Fruit fly (Drosophila melanogaster) whole organism, embryonic: Measurements from ENCODE around the gene dyl.

Experiments
- Bteb2 ChIP-seq: fragments of 200-800 bp; sonication (Bioruptor generic); optimal IDR thresholded peaks from 2 replicates; lab custom pipeline; 2016; ENCODE audit warnings: missing biosample characterization, missing genetic modification characterization
- C15 ChIP-seq: fragments of 200-800 bp; sonication (Bioruptor generic); IDR thresholded peaks from 3 replicates; pipeline ENCODE4 v1.3.6; 2022; ENCODE audit warnings: missing biosample characterization, missing genetic modification characterization
- CG10267 ChIP-seq: fragments of 200-800 bp; sonication (Bioruptor generic); optimal IDR thresholded peaks from 2 replicates; lab custom pipeline; 2018; ENCODE audit warnings: missing biosample characterization, mild to moderate bottlenecking, missing genetic modification characterization, moderate library complexity
- CG10366 ChIP-seq: fragments of 200-800 bp; sonication (Bioruptor generic); IDR thresholded peaks from 2 replicates; pipeline ENCODE4 v1.3.6; 2022; ENCODE audit warnings: missing biosample characterization, missing genetic modification characterization
- CG10543 ChIP-seq: fragments of 200-800 bp; sonication (Bioruptor generic); optimal IDR thresholded peaks from 3 replicates; lab custom pipeline; 2017; ENCODE audit warnings: missing biosample characterization, mild to moderate bottlenecking, missing genetic modification characterization, moderate library complexity
- CG10565 ChIP-seq: fragments of 200-800 bp; sonication (Bioruptor generic); optimal IDR thresholded peaks from 3 replicates; lab custom pipeline; 2016; ENCODE audit warnings: missing biosample characterization, mild to moderate bottlenecking, missing genetic modification characterization
- CG12769 ChIP-seq: fragments of 200-800 bp; sonication (Bioruptor generic); optimal IDR thresholded peaks from 2 replicates; lab custom pipeline; 2019; ENCODE audit warnings: missing biosample characterization, mild to moderate bottlenecking, missing genetic modification characterization, moderate library complexity
- CG1792 ChIP-seq: fragments of 200-800 bp; sonication (Bioruptor generic); optimal IDR thresholded peaks from 2 replicates; lab custom pipeline; 2016; ENCODE audit warnings: missing biosample characterization, missing genetic modification characterization
- CG18476 ChIP-seq: fragments of 200-800 bp; sonication (Bioruptor generic); optimal IDR thresholded peaks from 2 replicates; lab custom pipeline; 2016; ENCODE audit warnings: missing biosample characterization, mild to moderate bottlenecking, missing genetic modification characterization
- CG2129 ChIP-seq: fragments of 200-800 bp; sonication (Bioruptor generic); IDR thresholded peaks from 2 replicates; pipeline ENCODE4 v1.3.6; 2022; ENCODE audit warnings: missing biosample characterization, missing genetic modification characterization; ENCODE audit not compliant: partially characterized antibody
- CG32767 ChIP-seq: fragments of 200-800 bp; sonication (Bioruptor generic); IDR thresholded peaks from 2 replicates; pipeline ENCODE4 v1.3.6; 2022; ENCODE audit warnings: missing biosample characterization, missing genetic modification characterization
- CG32772 ChIP-seq: fragments of 200-800 bp; sonication (Bioruptor generic); IDR thresholded peaks from 2 replicates; pipeline ENCODE4 v1.3.6; 2022; ENCODE audit warnings: missing biosample characterization, missing genetic modification characterization
- CG3281 ChIP-seq: fragments of 200-800 bp; sonication (Bioruptor generic); optimal IDR thresholded peaks from 3 replicates; lab custom pipeline; 2017; ENCODE audit warnings: missing biosample characterization, mild to moderate bottlenecking, missing genetic modification characterization
- CG3995 ChIP-seq: fragments of 200-800 bp; sonication (Bioruptor generic); optimal IDR thresholded peaks from 3 replicates; lab custom pipeline; 2016; ENCODE audit warnings: missing biosample characterization, missing genetic modification characterization
- CG6813 ChIP-seq: fragments of 200-800 bp; sonication (Bioruptor generic); optimal IDR thresholded peaks from 2 replicates; lab custom pipeline; 2017; ENCODE audit warnings: missing biosample characterization, missing genetic modification characterization, mild to moderate bottlenecking, moderate library complexity, missing genetic modification reagents
- CG8290 ChIP-seq, 3 experiments: fragments of 200-800 bp; sonication (Bioruptor generic); optimal IDR thresholded peaks; 2 replicates each; lab custom pipeline; 2016 to 2019; ENCODE audit warnings: missing biosample characterization in 3 of 3, missing genetic modification characterization in 3 of 3, mild to moderate bottlenecking in 2 of 3, moderate library complexity in 1 of 3
- CG8944 ChIP-seq: fragments of 200-800 bp; sonication (Bioruptor generic); optimal IDR thresholded peaks from 3 replicates; lab custom pipeline; 2016; ENCODE audit warnings: missing biosample characterization, missing genetic modification characterization
- CG9876 ChIP-seq: fragments of 200-800 bp; sonication (Bioruptor generic); optimal IDR thresholded peaks from 2 replicates; lab custom pipeline; 2016; ENCODE audit warnings: missing biosample characterization, missing genetic modification characterization
- D19A ChIP-seq: fragments of 200-800 bp; optimal IDR thresholded peaks from 3 replicates; lab custom pipeline; 2019; ENCODE audit warnings: missing biosample characterization, mild to moderate bottlenecking, missing genetic modification characterization, moderate library complexity
- Dbx ChIP-seq: fragments of 200-800 bp; sonication (Bioruptor generic); IDR thresholded peaks from 3 replicates; pipeline ENCODE4 v1.3.6; 2022; ENCODE audit warnings: missing biosample characterization, missing genetic modification characterization
- Doc3 ChIP-seq: fragments of 200-800 bp; sonication (Bioruptor generic); IDR thresholded peaks from 3 replicates; pipeline ENCODE4 v1.3.6; 2022; ENCODE audit warnings: missing biosample characterization, missing genetic modification characterization; ENCODE audit not compliant: partially characterized antibody
- Drgx ChIP-seq: fragments of 200-800 bp; sonication (Bioruptor generic); IDR thresholded peaks from 2 replicates; pipeline ENCODE4 v1.3.6; 2022; ENCODE audit warnings: missing biosample characterization, missing genetic modification characterization
- HLH54F ChIP-seq: fragments of 200-800 bp; sonication (Bioruptor generic); optimal IDR thresholded peaks from 3 replicates; lab custom pipeline; 2016; ENCODE audit warnings: missing biosample characterization, missing genetic modification characterization
- Hr78 ChIP-seq, 2 experiments: fragments of 200-800 bp in 1 of 2; fragments of >200 bp in 1 of 2; sonication (Bioruptor generic) in 1 of 2; optimal IDR thresholded peaks; 2 replicates each; lab custom pipeline; 2017 to 2019; ENCODE audit warnings: missing biosample characterization in 2 of 2, missing genetic modification characterization in 2 of 2, mild to moderate bottlenecking in 1 of 2, moderate library complexity in 1 of 2
- Jarid2 ChIP-seq: fragments of 200-800 bp; sonication (Bioruptor generic); optimal IDR thresholded peaks from 3 replicates; lab custom pipeline; 2017; ENCODE audit warnings: mild to moderate bottlenecking, missing biosample characterization, missing genetic modification reagents, missing genetic modification characterization
- Med ChIP-seq: fragments of 200-800 bp; sonication (Bioruptor generic); peaks from one replicate; lab custom pipeline; 2016; ENCODE audit warnings: missing biosample characterization, missing genetic modification characterization, mild to moderate bottlenecking, inconsistent platforms, moderate library complexity
- Opbp ChIP-seq: fragments of 200-800 bp; sonication (Bioruptor generic); IDR thresholded peaks from 3 replicates; pipeline ENCODE4 v1.3.6; 2022; ENCODE audit warnings: missing biosample characterization, missing genetic modification characterization; ENCODE audit not compliant: partially characterized antibody
- Ssrp ChIP-seq: fragments of 200-800 bp; sonication (Bioruptor generic); optimal IDR thresholded peaks from 2 replicates; lab custom pipeline; 2018; ENCODE audit warnings: missing biosample characterization, mild to moderate bottlenecking, missing genetic modification characterization, moderate library complexity
- Xbp1 ChIP-seq: fragments of 200-800 bp; sonication (Bioruptor generic); optimal IDR thresholded peaks from 3 replicates; lab custom pipeline; 2016; ENCODE audit warnings: missing biosample characterization, mild to moderate bottlenecking, missing genetic modification characterization
- ap ChIP-seq: fragments of 200-800 bp; sonication (Bioruptor generic); IDR thresholded peaks from 2 replicates; pipeline ENCODE4 v1.3.6; 2022; ENCODE audit warnings: missing biosample characterization, missing genetic modification characterization
- bigmax ChIP-seq: fragments of 200-800 bp; sonication (Bioruptor generic); optimal IDR thresholded peaks from 2 replicates; lab custom pipeline; 2018; ENCODE audit warnings: missing biosample characterization, mild to moderate bottlenecking, missing genetic modification characterization
- bsh ChIP-seq, 2 experiments: fragments of 200-800 bp; sonication (Bioruptor generic); optimal IDR thresholded peaks; 2 replicates each; lab custom pipeline; 2017 to 2018; ENCODE audit warnings: mild to moderate bottlenecking in 2 of 2, missing biosample characterization in 2 of 2, missing genetic modification characterization in 2 of 2, moderate library complexity in 1 of 2
- croc ChIP-seq: fragments of 200-800 bp; sonication (Bioruptor generic); conservative IDR thresholded peaks from 3 replicates; pipeline ENCODE4 v1.3.6; 2022; ENCODE audit warnings: missing biosample characterization, missing genetic modification characterization
- dati ChIP-seq: fragments of 200-800 bp; sonication (Bioruptor generic); IDR thresholded peaks from 2 replicates; pipeline ENCODE4 v1.3.6; 2022; ENCODE audit warnings: missing biosample characterization, missing genetic modification characterization
- dm ChIP-seq: fragments of 200-800 bp; sonication (Bioruptor generic); optimal IDR thresholded peaks from 3 replicates; lab custom pipeline; 2016; ENCODE audit warnings: missing biosample characterization, missing genetic modification characterization
- dpn ChIP-seq, 2 experiments: fragments of 200-800 bp; sonication (Bioruptor generic); optimal IDR thresholded peaks; 3 replicates each; lab custom pipeline; 2016; ENCODE audit warnings: missing biosample characterization in 2 of 2, missing genetic modification characterization in 2 of 2
- gce ChIP-seq: fragments of 200-800 bp; sonication (Bioruptor generic); IDR thresholded peaks from 3 replicates; pipeline ENCODE4 v1.3.6; 2022; ENCODE audit warnings: missing biosample characterization, missing genetic modification characterization
- gem ChIP-seq: fragments of 200-800 bp; sonication (Bioruptor generic); optimal IDR thresholded peaks from 2 replicates; lab custom pipeline; 2019; ENCODE audit warnings: missing biosample characterization, mild to moderate bottlenecking, missing genetic modification characterization, moderate library complexity
- gsb-n ChIP-seq: fragments of 200-800 bp; sonication (Bioruptor generic); optimal IDR thresholded peaks from 3 replicates; lab custom pipeline; 2018; ENCODE audit warnings: missing biosample characterization, mild to moderate bottlenecking, missing genetic modification characterization
- ken ChIP-seq: fragments of 200-800 bp; sonication (Bioruptor generic); IDR thresholded peaks from 3 replicates; pipeline ENCODE4 v1.3.6; 2022; ENCODE audit warnings: missing biosample characterization, missing genetic modification characterization
- lola ChIP-seq, 3 experiments: fragments of >200 bp in 2 of 3; fragments of 200-800 bp in 1 of 3; sonication (Bioruptor generic) in 1 of 3; optimal IDR thresholded peaks; 2 replicates each; lab custom pipeline; 2017 to 2019; ENCODE audit warnings: missing biosample characterization in 3 of 3, missing genetic modification characterization in 3 of 3, mild to moderate bottlenecking in 1 of 3, moderate library complexity in 1 of 3
- mld ChIP-seq: fragments of 200-800 bp; sonication (Bioruptor generic); IDR thresholded peaks from 3 replicates; pipeline ENCODE4 v1.3.6; 2022; ENCODE audit warnings: missing biosample characterization, missing genetic modification characterization; ENCODE audit not compliant: partially characterized antibody
- nerfin-2 ChIP-seq: fragments of 200-800 bp; sonication (Bioruptor generic); IDR thresholded peaks from 2 replicates; pipeline ENCODE4 v1.3.6; 2022; ENCODE audit warnings: missing biosample characterization, missing genetic modification characterization; ENCODE audit not compliant: partially characterized antibody
- odd ChIP-seq: fragments of 200-800 bp; sonication (Bioruptor generic); optimal IDR thresholded peaks from 2 replicates; lab custom pipeline; 2017; ENCODE audit warnings: missing biosample characterization, mild to moderate bottlenecking, missing genetic modification characterization
- row ChIP-seq: fragments of 200-800 bp; sonication (Bioruptor generic); IDR thresholded peaks from 3 replicates; pipeline ENCODE4 v1.3.6; 2022; ENCODE audit warnings: missing biosample characterization, missing genetic modification characterization
- sd ChIP-seq: fragments of 200-800 bp; sonication (Bioruptor generic); optimal IDR thresholded peaks from 3 replicates; lab custom pipeline; 2018; ENCODE audit warnings: missing biosample characterization, mild to moderate bottlenecking, missing genetic modification characterization, moderate library complexity
- tna ChIP-seq: fragments of 200-800 bp; sonication (Bioruptor generic); IDR thresholded peaks from 2 replicates; pipeline ENCODE4 v1.3.6; 2022; ENCODE audit warnings: missing biosample characterization, missing genetic modification characterization; ENCODE audit not compliant: partially characterized antibody
- wor ChIP-seq: fragments of 200-800 bp; sonication (Bioruptor generic); IDR thresholded peaks from 2 replicates; pipeline ENCODE4 v1.3.6; 2022; ENCODE audit warnings: missing biosample characterization, missing genetic modification characterization

Gene dyl

DNA sequence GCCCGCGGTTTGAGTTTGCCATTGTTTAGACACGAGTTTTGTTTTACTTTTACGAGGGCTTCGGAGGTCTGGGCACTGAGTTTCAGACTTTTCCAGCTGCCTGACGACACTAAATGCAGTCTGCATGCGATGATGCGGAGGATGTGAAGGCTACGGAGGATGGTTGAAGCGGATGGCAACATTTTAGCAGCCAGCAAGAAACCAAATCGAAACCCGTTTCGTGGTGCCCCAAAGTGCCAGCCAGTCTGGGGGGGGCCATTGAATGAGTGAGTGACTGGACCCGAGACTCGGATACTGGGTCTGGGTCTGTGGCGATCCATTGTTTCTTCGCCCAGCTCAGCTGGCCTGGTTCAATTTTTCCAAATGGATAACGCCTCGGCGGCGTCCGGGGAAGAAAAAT lies 41.8 kb upstream of the dyl start (continued):
- TF ChIP-seq Dbx (GFP tag; lab: Robert Waterston, UW) = 0 out of 3 replicates have a peak, but pooled peaks have one; percentile 20
- no peak for TF ChIP-seq CG32772
- no peak for TF ChIP-seq Xbp1 (GFP tag; lab: Kevin White, UChicago)
- TF ChIP-seq CG1792 = no peak
- no peak for TF ChIP-seq mld (GFP tag; lab: Robert Waterston, UW)
- peak; percentile 21 for TF ChIP-seq CG12769
- TF ChIP-seq ap (GFP tag; lab: Robert Waterston, UW) = no peak
- TF ChIP-seq CG18476 (GFP tag; lab: Kevin White, UChicago) = no peak
- TF ChIP-seq CG2129 (GFP tag; lab: Robert Waterston, UW) = no peak
- no peak for TF ChIP-seq wor (GFP tag; lab: Robert Waterston, UW)
- TF ChIP-seq bsh (GFP tag; optimal IDR thresholded peaks at IDR 0.05; lab: Kevin White, UChicago) = no peak
- no peak for TF ChIP-seq sd (tag; lab: Kevin White, UChicago)
- no peak for TF ChIP-seq CG8290 (GFP tag; optimal IDR thresholded peaks at IDR 0.05; lab: Kevin White, UChicago)
- TF ChIP-seq CG8290 (tag; optimal IDR thresholded peaks at IDR 0.05; lab: Kevin White, UChicago) = peak in 1 of 2 experiments; percentile 7
- no peak for TF ChIP-seq bigmax
- no peak for TF ChIP-seq dati
- TF ChIP-seq Med = peak; percentile 21
- TF ChIP-seq CG8944 (GFP tag; lab: Kevin White, UChicago) = no peak
- peak; percentile 11 for TF ChIP-seq CG10543 (GFP tag; lab: Kevin White, UChicago)
- TF ChIP-seq CG3995 (GFP tag; lab: Kevin White, UChicago) = no peak
- no peak for TF ChIP-seq nerfin-2 (GFP tag; lab: Robert Waterston, UW)
- no peak for TF ChIP-seq odd
- TF ChIP-seq Bteb2 (GFP tag; lab: Kevin White, UChicago) = no peak
- TF ChIP-seq HLH54F (GFP tag; lab: Kevin White, UChicago) = no peak
- TF ChIP-seq CG32767 (GFP tag; lab: Robert Waterston, UW) = no peak
- no peak for TF ChIP-seq C15 (GFP tag; lab: Robert Waterston, UW)
- no peak for TF ChIP-seq CG10267 (tag; lab: Kevin White, UChicago)
- TF ChIP-seq ken (GFP tag; lab: Robert Waterston, UW) = 0 out of 3 replicates have a peak, but pooled peaks have one; percentile 17
- no peak for TF ChIP-seq Hr78 (GFP tag; optimal IDR thresholded peaks at IDR 0.05; lab: Kevin White, UChicago)
- TF ChIP-seq Drgx (GFP tag; lab: Robert Waterston, UW) = no peak
- TF ChIP-seq CG10565 (GFP tag; lab: Kevin White, UChicago) = no peak
- no peak for TF ChIP-seq lola (GFP tag; optimal IDR thresholded peaks at IDR 0.05; lab: Kevin White, UChicago)
- no peak for TF ChIP-seq dpn (GFP tag; optimal IDR thresholded peaks at IDR 0.05; lab: Kevin White, UChicago)
- 0 out of 3 replicates have a peak, but pooled peaks have one; percentile 24 for TF ChIP-seq gce (GFP tag; lab: Robert Waterston, UW)
- no peak for TF ChIP-seq Opbp (GFP tag; lab: Robert Waterston, UW)
- TF ChIP-seq dm (GFP tag; lab: Kevin White, UChicago) = no peak

DNA sequence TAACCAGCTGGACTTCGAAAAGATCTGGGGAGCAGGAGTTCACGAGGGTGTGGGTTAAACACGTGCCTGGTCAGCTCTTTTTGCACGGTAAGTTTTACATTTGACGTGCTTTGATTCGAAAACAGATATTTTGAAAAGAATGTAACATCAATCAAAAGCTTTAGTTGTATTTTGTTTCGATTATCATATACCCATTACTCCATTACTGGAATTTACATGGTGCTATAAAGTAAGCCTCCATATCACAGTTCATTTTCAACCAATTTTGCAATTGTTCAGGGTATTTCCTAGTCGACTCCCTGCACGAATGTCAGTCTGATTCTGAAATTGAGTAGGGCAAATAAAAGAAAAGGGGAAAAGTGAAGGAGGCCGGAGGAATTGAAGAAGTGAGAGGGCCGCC lies 41.3 kb upstream of the dyl start:
- no peak for TF ChIP-seq croc (GFP tag; lab: Robert Waterston, UW)
- TF ChIP-seq tna (GFP tag; lab: Robert Waterston, UW) = peak; percentile 56; the same call in 1 of the 2 replicates
- TF ChIP-seq gem (tag; lab: Kevin White, UChicago) = peak; percentile 2
- TF ChIP-seq CG3281 (GFP tag; lab: Kevin White, UChicago) = no peak
- no peak for TF ChIP-seq CG10366 (GFP tag; lab: Robert Waterston, UW)
- TF ChIP-seq Doc3 (GFP tag; lab: Robert Waterston, UW) = no peak
- no peak for TF ChIP-seq CG8290 (GFP tag; optimal IDR thresholded peaks at IDR 0.05; lab: Kevin White, UChicago)
- TF ChIP-seq CG8290 (tag; optimal IDR thresholded peaks at IDR 0.05; lab: Kevin White, UChicago) = no peak
- TF ChIP-seq Jarid2 (GFP tag; lab: Kevin White, UChicago) = no peak
- TF ChIP-seq row (GFP tag; lab: Robert Waterston, UW) = peak; percentile 42; the same call in 2 of the 3 replicates
- no peak for TF ChIP-seq CG6813 (GFP tag; lab: Kevin White, UChicago)
- TF ChIP-seq Ssrp (tag; lab: Kevin White, UChicago) = no peak
- no peak for TF ChIP-seq gsb-n (tag; lab: Kevin White, UChicago)
- TF ChIP-seq D19A (tag; lab: Kevin White, UChicago) = peak; percentile 38
- no peak for TF ChIP-seq CG9876 (GFP tag; lab: Kevin White, UChicago)
- no peak for TF ChIP-seq bsh (GFP tag; optimal IDR thresholded peaks at IDR 0.05; lab: Kevin White, UChicago)
